Worm (Caenorhabditis elegans) whole organism, L4/young adult: Measurements from ENCODE around the gene irld-65.

Experiments used
- W03F9.2 ChIP-seq: fragments of 150-350 bp; optimal IDR thresholded peaks from 2 replicates; lab custom pipeline; 2014; ENCODE audit warnings: missing biosample characterization, missing genetic modification characterization
- dao-5 ChIP-seq: sonication (generic microtip); optimal IDR thresholded peaks from 2 replicates; lab custom pipeline; 2016; ENCODE audit warnings: missing genotype, missing genetic modification characterization, moderate library complexity, missing compliant biosample characterization
- him-1 ChIP-seq: sonication (generic microtip); optimal IDR thresholded peaks from 2 replicates; lab custom pipeline; 2016; ENCODE audit warnings: missing genotype, missing genetic modification reagents, missing genetic modification characterization, missing compliant biosample characterization

irld-65 gene

DNA sequence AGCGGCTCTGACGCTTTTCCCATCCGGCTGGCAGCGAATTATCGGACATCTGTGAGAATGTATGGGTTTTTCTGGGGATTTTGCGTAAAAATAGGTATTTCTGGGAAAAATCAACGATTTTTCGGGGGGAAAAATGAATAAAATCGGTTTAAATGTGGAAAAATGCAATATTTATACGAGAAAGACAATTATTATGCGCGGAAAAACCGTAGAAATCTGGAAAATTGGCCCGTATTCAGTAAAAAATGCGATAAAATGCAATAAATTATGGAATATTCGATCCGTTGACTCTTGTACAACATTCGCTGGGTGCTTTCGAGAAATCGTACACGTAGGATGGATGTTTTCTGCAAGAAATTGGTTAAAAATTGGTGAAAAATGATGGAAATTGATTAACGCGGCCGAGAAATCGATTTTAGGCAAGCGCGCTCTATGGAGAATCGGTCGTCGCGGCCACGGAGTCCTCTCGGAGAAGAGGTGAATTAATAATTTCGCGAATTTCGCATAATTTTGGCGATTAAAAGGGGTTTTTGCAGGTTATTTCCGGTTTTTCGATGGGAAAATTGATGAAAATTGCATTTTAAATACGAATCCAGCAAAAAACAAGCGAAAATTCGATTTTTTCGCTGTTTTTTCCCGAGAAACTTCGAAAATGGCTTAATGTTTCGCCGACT, 48.7 kb downstream of the irld-65 start, which contains the start of gene pinn-1:
pinn-1 (minus strand) TSS at position 51 of the 674 bp plus-strand sequence.
- TF ChIP-seq him-1 (tag; lab: Kevin White, UChicago) = peak; percentile 55
- TF ChIP-seq dao-5 = no peak
- peak; percentile 71 for TF ChIP-seq W03F9.2 (tag; lab: Kevin White, UChicago)

DNA sequence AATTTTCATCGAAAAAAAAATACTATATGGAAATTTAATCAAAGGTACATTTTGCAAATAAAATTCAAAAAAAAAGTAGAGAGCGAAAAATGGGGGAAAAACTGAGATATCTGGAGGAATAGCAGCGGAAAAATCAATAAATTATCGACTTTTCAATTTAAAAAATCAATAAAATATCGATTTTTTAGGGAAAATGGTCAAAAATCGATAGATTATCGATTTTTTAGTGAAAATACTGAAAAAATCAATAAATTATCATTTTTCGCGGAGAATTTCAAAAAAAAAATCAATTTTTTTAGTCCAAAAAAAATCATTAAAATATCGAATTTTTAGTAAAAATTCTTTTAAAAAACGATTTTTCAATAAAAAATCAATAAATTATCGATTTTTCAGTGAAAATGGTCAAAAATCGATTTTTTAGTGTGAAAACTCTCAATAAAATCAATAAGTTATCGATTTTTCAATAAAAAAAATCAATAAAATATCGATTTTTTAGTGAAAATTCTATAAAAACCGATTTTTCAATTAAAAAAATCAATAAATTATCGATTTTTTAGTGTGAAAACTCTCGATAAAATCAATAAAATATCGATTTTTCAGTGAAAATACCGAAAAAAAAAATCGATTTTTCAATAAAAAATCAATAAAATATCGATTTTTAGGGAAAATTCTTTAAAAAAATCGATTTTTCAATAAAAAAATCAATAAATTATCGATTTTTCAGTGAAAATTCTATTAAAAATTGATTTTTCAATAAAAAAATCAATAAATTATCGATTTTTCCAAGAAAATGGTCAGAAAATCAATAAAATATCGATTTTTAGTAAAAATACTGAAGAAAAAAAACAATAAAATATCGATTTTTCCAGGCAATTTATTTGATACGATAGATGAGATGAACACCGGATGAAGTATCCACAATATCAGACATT, 52.0 kb downstream of the irld-65 start:
- no peak for TF ChIP-seq W03F9.2 (tag; lab: Kevin White, UChicago)
- TF ChIP-seq dao-5 = no peak
- TF ChIP-seq him-1 (tag; lab: Kevin White, UChicago) = no peak

DNA sequence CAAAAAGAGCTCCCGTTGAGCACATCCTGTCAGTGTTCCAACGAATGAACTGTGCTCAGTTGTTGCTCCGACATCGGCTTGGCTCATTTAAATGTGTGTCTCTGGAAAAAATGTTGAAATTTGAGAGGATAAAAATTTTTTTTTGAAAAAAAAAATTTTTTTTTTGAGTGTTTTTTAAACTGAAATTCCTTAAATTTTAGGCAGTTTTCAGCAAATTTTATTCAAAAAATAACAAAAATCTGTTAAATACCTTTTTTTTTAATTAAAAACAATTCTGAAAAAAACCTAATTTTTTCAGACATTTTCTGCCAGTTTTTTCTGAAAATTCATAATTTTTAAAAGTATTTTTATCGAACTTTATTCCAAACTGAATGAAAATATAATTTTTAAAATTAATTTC, 52.9 kb downstream of the irld-65 start, which contains the start of gene pigw-1:
pigw-1 (minus strand) TSS at position 101 of the 400 bp plus-strand sequence.
- TF ChIP-seq him-1 (tag; lab: Kevin White, UChicago) = no peak
- TF ChIP-seq W03F9.2 (tag; lab: Kevin White, UChicago) = no peak
- no peak for TF ChIP-seq dao-5
